Worm (Caenorhabditis elegans): ENCODE measurements around the gene tyr-2.

ce11 chrIII:13759691-13760090, 15.7 kb downstream of the tyr-2 start:
- TF ChIP-seq nhr-12 (tag; optimal IDR thresholded peaks at IDR 0.05) (no peak), ceh-39 (tag; optimal IDR thresholded peaks at IDR 0.05) (no peak), elt-3 (tag; optimal IDR thresholded peaks at IDR 0.05) (no peak), ceh-43 (GFP tag; optimal IDR thresholded peaks at IDR 0.05) (no peak), snpc-4 (tag; optimal IDR thresholded peaks at IDR 0.05) (no peak), lin-13 (tag; optimal IDR thresholded peaks at IDR 0.05) (no peak), bed-3 (GFP tag; optimal IDR thresholded peaks at IDR 0.05) (no peak), ces-1 (GFP tag; optimal IDR thresholded peaks at IDR 0.05) (no peak), blmp-1 (tag; optimal IDR thresholded peaks at IDR 0.05) (no peak), unc-39 (tag; optimal IDR thresholded peaks at IDR 0.05) (no peak)

All from whole organism, mixed stage, embryonic.